Worm (Caenorhabditis elegans): ENCODE results near the gene C28H8.7.

DNA sequence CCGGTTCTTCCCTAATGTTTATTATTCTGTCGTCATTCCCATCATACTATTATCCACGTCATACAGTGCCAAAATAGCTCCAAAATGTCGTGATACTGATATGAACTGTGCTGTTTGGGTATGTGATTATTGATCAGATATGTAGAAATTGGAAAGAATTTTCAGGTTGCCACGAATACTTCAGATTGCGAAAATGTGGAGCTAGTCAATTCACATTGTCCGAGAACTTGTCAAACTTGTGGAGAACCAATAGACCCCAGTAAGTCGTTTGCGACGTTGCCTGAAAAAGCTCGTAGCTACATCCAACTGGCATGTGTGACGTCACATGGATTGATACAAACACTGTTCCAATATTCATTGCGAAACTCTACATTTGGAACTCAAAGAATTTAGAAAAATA lies 2.3 kb downstream of the C28H8.7 start:
- no peak for TF ChIP-seq unc-55 (GFP tag; optimal IDR thresholded peaks at IDR 0.05)
- no peak for TF ChIP-seq ztf-11 (tag; optimal IDR thresholded peaks at IDR 0.05)
- TF ChIP-seq nhr-23 (tag; optimal IDR thresholded peaks at IDR 0.05), result no peak
- no peak for TF ChIP-seq nhr-237 (tag; optimal IDR thresholded peaks at IDR 0.05)
- no peak for TF ChIP-seq skn-1 (tag; optimal IDR thresholded peaks at IDR 0.05)
- no peak for TF ChIP-seq peb-1 (tag; optimal IDR thresholded peaks at IDR 0.05)
- TF ChIP-seq unc-62 (GFP tag; optimal IDR thresholded peaks at IDR 0.05), result no peak
- no peak for TF ChIP-seq blmp-1 (tag; optimal IDR thresholded peaks at IDR 0.05; ENCODE audit: insufficient read depth)

Measured in whole organism, L2 larva.